Fruit fly (Drosophila melanogaster) whole organism, embryonic: ENCODE measurements around the gene Pdzd8.

Experiments
- Abd-B ChIP-seq: fragments of 200-800 bp; sonication (Bioruptor generic); optimal IDR thresholded peaks from 2 replicates; lab custom pipeline; 2018; ENCODE audit warnings: missing biosample characterization, mild to moderate bottlenecking, missing genetic modification characterization, moderate library complexity
- Awh ChIP-seq: fragments of 200-800 bp; sonication (Bioruptor generic); IDR thresholded peaks from 2 replicates; pipeline ENCODE4, ENCODE4 v1.3.6; 2022; ENCODE audit warnings: missing biosample characterization, missing genetic modification characterization
- CG10147 ChIP-seq: fragments of 200-800 bp; sonication (Bioruptor generic); optimal IDR thresholded peaks from 2 replicates; lab custom pipeline; 2019; ENCODE audit warnings: missing biosample characterization, mild to moderate bottlenecking, missing genetic modification characterization, moderate library complexity
- CG10366 ChIP-seq: fragments of 200-800 bp; sonication (Bioruptor generic); IDR thresholded peaks from 2 replicates; pipeline ENCODE4 v1.3.6; 2022; ENCODE audit warnings: missing biosample characterization, missing genetic modification characterization
- CG10654 ChIP-seq: fragments of 200-800 bp; sonication (Bioruptor generic); optimal IDR thresholded peaks from 2 replicates; lab custom pipeline; 2016; ENCODE audit warnings: missing biosample characterization, missing genetic modification characterization
- CG12744 ChIP-seq: fragments of 200-800 bp; sonication (Bioruptor generic); optimal IDR thresholded peaks from 2 replicates; lab custom pipeline; 2016; ENCODE audit warnings: missing biosample characterization, missing genetic modification characterization
- CG15479 ChIP-seq: fragments of 200-800 bp; sonication (Bioruptor generic); optimal IDR thresholded peaks from 3 replicates; lab custom pipeline; 2019; ENCODE audit warnings: missing biosample characterization, mild to moderate bottlenecking, missing genetic modification characterization, moderate library complexity
- CG2202 ChIP-seq: fragments of 200-800 bp; sonication (Bioruptor generic); optimal IDR thresholded peaks from 2 replicates; lab custom pipeline; 2018; ENCODE audit warnings: missing biosample characterization, mild to moderate bottlenecking, missing genetic modification characterization
- CG2712 ChIP-seq: fragments of 200-800 bp; optimal IDR thresholded peaks from 3 replicates; lab custom pipeline; 2019; ENCODE audit warnings: missing biosample characterization, mild to moderate bottlenecking, missing genetic modification characterization, moderate library complexity
- CG2875 ChIP-seq: fragments of 200-800 bp; sonication (Bioruptor generic); optimal IDR thresholded peaks from 2 replicates; lab custom pipeline; 2017; ENCODE audit warnings: missing biosample characterization, mild to moderate bottlenecking, missing genetic modification characterization, missing genetic modification reagents
- CG2889 ChIP-seq: fragments of 200-800 bp; sonication (Bioruptor generic); IDR thresholded peaks from 3 replicates; pipeline ENCODE4 v1.3.6; 2022; ENCODE audit warnings: missing biosample characterization, missing genetic modification characterization
- CG31388 ChIP-seq: fragments of 200-800 bp; sonication (Bioruptor generic); optimal IDR thresholded peaks from 2 replicates; lab custom pipeline; 2016; ENCODE audit warnings: missing biosample characterization, missing genetic modification characterization
- CG31441 ChIP-seq: fragments of 200-800 bp; sonication (Bioruptor generic); IDR thresholded peaks from 2 replicates; pipeline ENCODE4 v1.3.6; 2022; ENCODE audit warnings: missing biosample characterization, missing genetic modification characterization
- CG32772 ChIP-seq: fragments of 200-800 bp; sonication (Bioruptor generic); IDR thresholded peaks from 2 replicates; pipeline ENCODE4 v1.3.6; 2022; ENCODE audit warnings: missing biosample characterization, missing genetic modification characterization
- CG43689 ChIP-seq: fragments of 200-800 bp; sonication (Bioruptor generic); IDR thresholded peaks from 2 replicates; pipeline ENCODE4 v1.3.6; 2022; ENCODE audit warnings: missing biosample characterization, missing genetic modification characterization
- CG4707 ChIP-seq: fragments of 200-800 bp; sonication (Bioruptor generic); optimal IDR thresholded peaks from 2 replicates; lab custom pipeline; 2018; ENCODE audit warnings: missing biosample characterization, mild to moderate bottlenecking, missing genetic modification characterization, moderate library complexity
- CG6654 ChIP-seq: fragments of 200-800 bp; sonication (Bioruptor generic); optimal IDR thresholded peaks from 2 replicates; lab custom pipeline; 2017; ENCODE audit warnings: missing biosample characterization, mild to moderate bottlenecking, missing genetic modification characterization
- CG6854 ChIP-seq: fragments of 200-800 bp; sonication (Bioruptor generic); optimal IDR thresholded peaks from 3 replicates; lab custom pipeline; 2017; ENCODE audit warnings: missing biosample characterization, mild to moderate bottlenecking, missing genetic modification characterization
- CG8089 ChIP-seq: fragments of 200-800 bp; sonication (Bioruptor generic); optimal IDR thresholded peaks from 3 replicates; lab custom pipeline; 2016; ENCODE audit warnings: missing biosample characterization, missing genetic modification characterization
- CHES-1-like ChIP-seq: fragments of 200-800 bp; sonication (Bioruptor generic); optimal IDR thresholded peaks from 2 replicates; lab custom pipeline; 2016; ENCODE audit warnings: missing biosample characterization, missing genetic modification characterization
- Dip2 ChIP-seq: fragments of 200-800 bp; sonication (Bioruptor generic); IDR thresholded peaks from 2 replicates; pipeline ENCODE4 v1.3.6; 2022; ENCODE audit warnings: missing biosample characterization, missing genetic modification characterization
- Fer2 ChIP-seq: fragments of 200-800 bp; sonication (Bioruptor generic); optimal IDR thresholded peaks from 2 replicates; lab custom pipeline; 2018; ENCODE audit warnings: missing biosample characterization, mild to moderate bottlenecking, missing genetic modification characterization, moderate library complexity
- HLH3B ChIP-seq: fragments of 200-800 bp; sonication (Bioruptor generic); IDR thresholded peaks from 2 replicates; pipeline ENCODE4 v1.3.6; 2022; ENCODE audit warnings: missing biosample characterization, missing genetic modification characterization
- Hr78 ChIP-seq, 2 experiments: fragments of 200-800 bp in 1 of 2; fragments of >200 bp in 1 of 2; sonication (Bioruptor generic) in 1 of 2; optimal IDR thresholded peaks; 2 replicates each; lab custom pipeline; 2017 to 2019; ENCODE audit warnings: missing biosample characterization in 2 of 2, missing genetic modification characterization in 2 of 2, mild to moderate bottlenecking in 1 of 2, moderate library complexity in 1 of 2
- Ravus ChIP-seq: fragments of 200-800 bp; sonication (Bioruptor generic); IDR thresholded peaks from 2 replicates; pipeline ENCODE4 v1.3.6; 2022; ENCODE audit warnings: missing biosample characterization, missing genetic modification characterization
- Sox100B ChIP-seq: fragments of 200-800 bp; sonication (Bioruptor generic); optimal IDR thresholded peaks from 3 replicates; lab custom pipeline; 2018; ENCODE audit warnings: missing biosample characterization, mild to moderate bottlenecking, missing genetic modification characterization
- Sry-δ ChIP-seq: fragments of 200-800 bp; sonication (Bioruptor generic); optimal IDR thresholded peaks from 2 replicates; lab custom pipeline; 2016; ENCODE audit warnings: missing biosample characterization, missing genetic modification characterization
- amos ChIP-seq: fragments of 200-800 bp; sonication (Bioruptor generic); IDR thresholded peaks from 2 replicates; pipeline ENCODE4 v1.3.6; 2022; ENCODE audit warnings: missing biosample characterization, missing genetic modification characterization; ENCODE audit not compliant: partially characterized antibody
- bigmax ChIP-seq: fragments of 200-800 bp; sonication (Bioruptor generic); optimal IDR thresholded peaks from 2 replicates; lab custom pipeline; 2018; ENCODE audit warnings: missing biosample characterization, mild to moderate bottlenecking, missing genetic modification characterization
- bsh ChIP-seq, 2 experiments: fragments of 200-800 bp; sonication (Bioruptor generic); optimal IDR thresholded peaks; 2 replicates each; lab custom pipeline; 2017 to 2018; ENCODE audit warnings: mild to moderate bottlenecking in 2 of 2, missing biosample characterization in 2 of 2, missing genetic modification characterization in 2 of 2, moderate library complexity in 1 of 2
- chinmo ChIP-seq: fragments of 200-800 bp; sonication (Bioruptor generic); IDR thresholded peaks from 4 replicates; pipeline ENCODE4 v1.3.6; 2022; ENCODE audit warnings: missing biosample characterization, missing genetic modification characterization; ENCODE audit not compliant: partially characterized antibody
- crol ChIP-seq: fragments of 200-800 bp; sonication (Bioruptor generic); IDR thresholded peaks from 2 replicates; pipeline ENCODE4 v1.3.6; 2022; ENCODE audit warnings: missing biosample characterization, missing genetic modification characterization
- dmrt11E ChIP-seq: fragments of 200-800 bp; sonication (Bioruptor generic); optimal IDR thresholded peaks from 3 replicates; lab custom pipeline; 2018; ENCODE audit warnings: missing biosample characterization, mild to moderate bottlenecking, missing genetic modification characterization, moderate library complexity
- dmrt99B ChIP-seq: fragments of 200-800 bp; sonication (Bioruptor generic); optimal IDR thresholded peaks from 2 replicates; lab custom pipeline; 2018; ENCODE audit warnings: missing biosample characterization, mild to moderate bottlenecking, missing genetic modification characterization, moderate library complexity
- ewg ChIP-seq: fragments of 200-800 bp; sonication (Bioruptor generic); optimal IDR thresholded peaks from 3 replicates; lab custom pipeline; 2017; ENCODE audit warnings: mild to moderate bottlenecking, missing biosample characterization, missing genetic modification reagents, missing genetic modification characterization
- eyg ChIP-seq: fragments of 200-800 bp; sonication (Bioruptor generic); optimal IDR thresholded peaks from 3 replicates; lab custom pipeline; 2016; ENCODE audit warnings: missing biosample characterization, missing genetic modification characterization
- gcm2 ChIP-seq: fragments of 200-800 bp; sonication (Bioruptor generic); optimal IDR thresholded peaks from 2 replicates; lab custom pipeline; 2016; ENCODE audit warnings: missing biosample characterization, missing genetic modification characterization
- gsb-n ChIP-seq: fragments of 200-800 bp; sonication (Bioruptor generic); optimal IDR thresholded peaks from 3 replicates; lab custom pipeline; 2018; ENCODE audit warnings: missing biosample characterization, mild to moderate bottlenecking, missing genetic modification characterization
- maf-S ChIP-seq: fragments of 200-800 bp; sonication (Bioruptor generic); optimal IDR thresholded peaks from 2 replicates; lab custom pipeline; 2016; ENCODE audit warnings: missing biosample characterization, missing genetic modification characterization
- nau ChIP-seq: fragments of 200-800 bp; sonication (Bioruptor generic); optimal IDR thresholded peaks from 3 replicates; lab custom pipeline; 2017; ENCODE audit warnings: missing biosample characterization, mild to moderate bottlenecking, missing genetic modification characterization, missing genetic modification reagents
- pb ChIP-seq: fragments of 200-800 bp; sonication (Bioruptor generic); optimal IDR thresholded peaks from 3 replicates; lab custom pipeline; 2016; ENCODE audit warnings: missing biosample characterization, missing genetic modification characterization
- pnt ChIP-seq: fragments of 200-800 bp; sonication (Bioruptor generic); optimal IDR thresholded peaks from 3 replicates; lab custom pipeline; 2016; ENCODE audit warnings: missing biosample characterization, missing genetic modification characterization
- salm ChIP-seq: fragments of 200-800 bp; sonication (Bioruptor generic); optimal IDR thresholded peaks from 2 replicates; lab custom pipeline; 2018; ENCODE audit warnings: missing biosample characterization, mild to moderate bottlenecking, missing genetic modification characterization
- seq ChIP-seq: fragments of 200-800 bp; sonication (Bioruptor generic); IDR thresholded peaks from 2 replicates; pipeline ENCODE4 v1.3.6; 2022; ENCODE audit warnings: missing biosample characterization, missing genetic modification characterization
- shn ChIP-seq: fragments of 200-800 bp; sonication (Bioruptor generic); optimal IDR thresholded peaks from 3 replicates; lab custom pipeline; 2016; ENCODE audit warnings: missing biosample characterization, missing genetic modification characterization
- stwl ChIP-seq: fragments of 200-800 bp; sonication (Bioruptor generic); optimal IDR thresholded peaks from 3 replicates; lab custom pipeline; 2018; ENCODE audit warnings: missing biosample characterization, mild to moderate bottlenecking, missing genetic modification characterization, moderate library complexity
- tgo ChIP-seq: fragments of 200-800 bp; sonication (Bioruptor generic); IDR thresholded peaks from 3 replicates; pipeline ENCODE4 v1.3.6; 2022; ENCODE audit warnings: missing biosample characterization, missing genetic modification characterization
- tio ChIP-seq: fragments of 200-800 bp; sonication (Bioruptor generic); optimal IDR thresholded peaks from 2 replicates; lab custom pipeline; 2017; ENCODE audit warnings: missing biosample characterization, missing genetic modification characterization, inconsistent platforms
- tx ChIP-seq: fragments of 200-800 bp; sonication (Bioruptor generic); optimal IDR thresholded peaks from 2 replicates; lab custom pipeline; 2016; ENCODE audit warnings: missing biosample characterization, missing genetic modification characterization
- unc-4 ChIP-seq: fragments of 200-800 bp; sonication (Bioruptor generic); IDR thresholded peaks from 2 replicates; pipeline ENCODE4 v1.3.6; 2022; ENCODE audit warnings: missing biosample characterization, missing genetic modification characterization; ENCODE audit not compliant: partially characterized antibody
- wor ChIP-seq: fragments of 200-800 bp; sonication (Bioruptor generic); IDR thresholded peaks from 2 replicates; pipeline ENCODE4 v1.3.6; 2022; ENCODE audit warnings: missing biosample characterization, missing genetic modification characterization

Gene Pdzd8

DNA sequence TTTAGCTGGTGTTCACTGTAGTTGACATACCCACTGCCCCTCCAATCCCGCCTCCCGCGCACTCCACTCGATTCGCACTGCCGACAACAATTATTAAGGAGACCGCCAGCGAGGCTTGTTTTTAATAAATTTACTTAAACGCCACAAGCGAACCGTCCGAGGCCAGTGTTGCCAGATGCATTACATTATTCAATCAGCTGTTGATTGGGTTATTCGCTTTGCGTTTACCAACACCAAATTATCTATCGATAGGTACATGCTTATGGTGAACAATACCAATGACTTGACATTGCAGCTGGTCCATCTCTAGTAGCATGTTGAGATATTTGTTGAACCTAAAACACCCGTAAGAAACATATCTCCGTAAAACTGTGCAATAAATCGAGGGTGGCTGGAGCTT is 43.7 kb downstream of the Pdzd8 start, which contains the start of the genes CG10353 and SelG (continued):
- TF ChIP-seq gcm2 (GFP tag; lab: Kevin White, UChicago) (no peak), Ravus (GFP tag; lab: Robert Waterston, UW) (no peak), CG2712 (tag; lab: Kevin White, UChicago) (peak; percentile 61), CG12744 (GFP tag; lab: Kevin White, UChicago) (no peak), bigmax (peak; percentile 34), pb (GFP tag; lab: Kevin White, UChicago) (no peak), Sox100B (GFP tag; lab: Kevin White, UChicago) (no peak), CG10366 (0 out of 2 replicates have a peak, but pooled peaks have one; percentile 11), ewg (GFP tag; lab: Kevin White, UChicago) (no peak), salm (tag; lab: Kevin White, UChicago) (no peak), maf-S (GFP tag; lab: Kevin White, UChicago) (peak; percentile 44), stwl (tag; lab: Kevin White, UChicago) (peak; percentile 99), CG31388 (GFP tag; lab: Kevin White, UChicago) (no peak), CG31441 (GFP tag; lab: Robert Waterston, UW) (no peak), Dip2 (GFP tag; lab: Robert Waterston, UW) (no peak), chinmo (GFP tag; lab: Robert Waterston, UW) (peak; percentile 74; the same call in 2 of the 4 replicates), CG2875 (GFP tag; lab: Kevin White, UChicago) (no peak), CG8089 (GFP tag; lab: Kevin White, UChicago) (no peak), CG15479 (GFP tag; lab: Kevin White, UChicago) (no peak), seq (GFP tag; lab: Robert Waterston, UW) (no peak), Sry-δ (GFP tag; lab: Kevin White, UChicago) (peak; percentile 95), CG2889 (GFP tag; lab: Robert Waterston, UW) (no peak), unc-4 (peak; percentile 82), tio (GFP tag; lab: Kevin White, UChicago) (no peak), Hr78 (GFP tag; optimal IDR thresholded peaks at IDR 0.05; lab: Kevin White, UChicago) (no peak), tgo (GFP tag; lab: Robert Waterston, UW) (peak; percentile 20; the same call in 1 of the 3 replicates), Abd-B (GFP tag; lab: Kevin White, UChicago) (no peak), amos (GFP tag; lab: Robert Waterston, UW) (peak; percentile 89), CG2202 (no peak), CG43689 (GFP tag; lab: Robert Waterston, UW) (no peak), gsb-n (tag; lab: Kevin White, UChicago) (no peak), wor (GFP tag; lab: Robert Waterston, UW) (no peak), CG10147 (GFP tag; lab: Kevin White, UChicago) (no peak), shn (GFP tag; lab: Kevin White, UChicago) (no peak), CHES-1-like (peak; percentile 70), pnt (GFP tag; lab: Kevin White, UChicago) (no peak), HLH3B (GFP tag; lab: Robert Waterston, UW) (no peak), CG6654 (no peak), nau (GFP tag; lab: Kevin White, UChicago) (no peak), Awh (GFP tag; lab: Robert Waterston, UW) (no peak), bsh (GFP tag; optimal IDR thresholded peaks at IDR 0.05; lab: Kevin White, UChicago) (no peak), CG10654 (GFP tag; lab: Kevin White, UChicago) (no peak), CG32772 (GFP tag; lab: Robert Waterston, UW) (no peak), dmrt11E (peak; percentile 17), CG6854 (GFP tag; lab: Kevin White, UChicago) (no peak), crol (GFP tag; lab: Robert Waterston, UW) (no peak), dmrt99B (tag; lab: Kevin White, UChicago) (no peak), tx (GFP tag; lab: Kevin White, UChicago) (no peak), CG4707 (GFP tag; lab: Kevin White, UChicago) (no peak), Fer2 (no peak), eyg (GFP tag; lab: Kevin White, UChicago) (peak; percentile 38)
